Worm (Caenorhabditis elegans): ENCODE measurements around the gene F46G10.1.

The F46G10.1 gene

ce11 chrX:13261037-13261592 is 50.4 kb downstream of the F46G10.1 start:
- TF ChIP-seq pqm-1 (tag; optimal IDR thresholded peaks at IDR 0.05), result peak; percentile 21
- TF ChIP-seq elt-2 (tag; optimal IDR thresholded peaks at IDR 0.05), result peak; percentile 23

All from whole organism, L3 larva.